Fruit fly (Drosophila melanogaster) Kc167 (cell line): ENCODE results near the gene CG4619.

Experiments used
- Sin3A ChIP-seq: fragments of >200 bp; optimal IDR thresholded peaks from 2 replicates; lab custom pipeline; 2018; ENCODE audit warnings: missing external identifiers
- ttk ChIP-seq: sonication (Bioruptor generic); optimal IDR thresholded peaks from 2 replicates; lab custom pipeline; 2017; ENCODE audit warnings: missing external identifiers

DNA sequence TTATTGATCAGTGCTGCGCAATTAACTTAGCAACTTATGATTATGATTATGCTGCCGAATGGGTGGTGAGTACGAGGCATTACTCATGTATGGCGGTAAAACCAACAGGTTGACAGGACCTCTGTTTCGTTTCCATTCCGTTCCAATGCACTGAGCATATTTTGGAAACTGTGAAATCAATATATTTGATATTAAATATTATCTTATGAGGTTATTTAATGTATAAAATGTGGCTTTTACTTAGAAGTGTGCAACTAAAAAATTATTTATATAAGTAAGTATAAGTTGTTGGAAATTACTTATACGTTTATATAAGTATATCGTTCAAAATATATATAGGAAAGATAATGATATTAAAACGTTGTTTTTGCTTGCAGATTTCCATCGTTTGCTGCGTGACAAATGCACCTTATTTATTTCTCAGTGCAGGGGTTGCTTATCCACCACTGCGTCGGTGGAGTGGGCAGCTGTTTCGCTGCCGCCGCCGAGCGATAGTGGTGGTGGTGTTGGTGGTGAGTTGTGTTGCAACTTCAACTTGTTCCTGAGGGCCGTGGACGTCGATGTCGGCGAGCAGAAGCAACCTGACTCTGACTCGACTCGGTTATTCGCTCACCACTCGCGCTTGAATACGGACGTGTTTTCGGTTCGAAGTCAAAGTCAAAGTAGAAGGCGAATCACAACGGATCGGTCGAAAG is 45.6 kb downstream of the CG4619 start, which contains the start of gene bib:
- TF ChIP-seq ttk (lab: Kevin White, UChicago) (no peak), Sin3A (lab: Kevin White, UChicago) (no peak)
